Fruit fly (Drosophila melanogaster) whole organism, embryonic: ENCODE measurements around the gene CG14380.

Experiments
- Ada2b ChIP-seq: fragments of 200-800 bp; sonication (Bioruptor generic); IDR thresholded peaks from 2 replicates; pipeline ENCODE4 v1.3.6; 2022; ENCODE audit warnings: missing biosample characterization, missing genetic modification characterization
- Aef1 ChIP-seq: fragments of 200-800 bp; sonication (Bioruptor generic); IDR thresholded peaks from 3 replicates; pipeline ENCODE4 v1.3.6; 2022; ENCODE audit warnings: missing biosample characterization, missing genetic modification characterization
- Bdp1 ChIP-seq: fragments of 200-800 bp; sonication (Bioruptor generic); optimal IDR thresholded peaks from 3 replicates; lab custom pipeline; 2016; ENCODE audit warnings: missing biosample characterization, missing genetic modification characterization
- Blimp-1 ChIP-seq: fragments of 200-800 bp; sonication (Bioruptor generic); optimal IDR thresholded peaks from 3 replicates; lab custom pipeline; 2018; ENCODE audit warnings: missing biosample characterization, missing genetic modification characterization, mild to moderate bottlenecking, moderate library complexity, missing genetic modification reagents
- CG11504 ChIP-seq: fragments of 200-800 bp; sonication (Bioruptor generic); optimal IDR thresholded peaks from 3 replicates; lab custom pipeline; 2019; ENCODE audit warnings: missing biosample characterization, mild to moderate bottlenecking, missing genetic modification characterization, moderate library complexity
- CG12104 ChIP-seq: fragments of 200-800 bp; sonication (Bioruptor generic); optimal IDR thresholded peaks from 3 replicates; lab custom pipeline; 2016; ENCODE audit warnings: missing biosample characterization, missing genetic modification characterization
- CG15011 ChIP-seq: fragments of 200-800 bp; sonication (Bioruptor generic); optimal IDR thresholded peaks from 3 replicates; lab custom pipeline; 2018; ENCODE audit warnings: missing biosample characterization, mild to moderate bottlenecking, missing genetic modification characterization
- CG15601 ChIP-seq: fragments of 200-800 bp; sonication (Bioruptor generic); optimal IDR thresholded peaks from 3 replicates; lab custom pipeline; 2019; ENCODE audit warnings: missing biosample characterization, mild to moderate bottlenecking, missing genetic modification characterization, moderate library complexity
- CG18619 ChIP-seq: fragments of 200-800 bp; sonication (Bioruptor generic); optimal IDR thresholded peaks from 3 replicates; lab custom pipeline; 2017; ENCODE audit warnings: missing biosample characterization, mild to moderate bottlenecking, missing genetic modification characterization
- CG3163 ChIP-seq: fragments of 200-800 bp; sonication (Bioruptor generic); optimal IDR thresholded peaks from 3 replicates; lab custom pipeline; 2016; ENCODE audit warnings: missing biosample characterization, missing genetic modification characterization
- CG6272 ChIP-seq: fragments of 200-800 bp; sonication (Bioruptor generic); IDR thresholded peaks from 2 replicates; pipeline ENCODE4 v1.3.6; 2022; ENCODE audit warnings: missing biosample characterization, missing genetic modification characterization
- CG6791 ChIP-seq: fragments of 200-800 bp; sonication (Bioruptor generic); IDR thresholded peaks from 3 replicates; pipeline ENCODE4 v1.3.6; 2022; ENCODE audit warnings: missing biosample characterization, missing genetic modification characterization; ENCODE audit not compliant: partially characterized antibody
- CG7271 ChIP-seq: fragments of 200-800 bp; sonication (Bioruptor generic); optimal IDR thresholded peaks from 2 replicates; lab custom pipeline; 2018; ENCODE audit warnings: missing biosample characterization, mild to moderate bottlenecking, missing genetic modification characterization, moderate library complexity
- CG7372 ChIP-seq: fragments of 200-800 bp; sonication (Bioruptor generic); IDR thresholded peaks from 2 replicates; pipeline ENCODE4 v1.3.6; 2022; ENCODE audit warnings: missing biosample characterization, missing genetic modification characterization
- CG7556 ChIP-seq: fragments of 200-800 bp; sonication (Bioruptor generic); optimal IDR thresholded peaks from 2 replicates; lab custom pipeline; 2017; ENCODE audit warnings: missing biosample characterization, mild to moderate bottlenecking, missing genetic modification characterization
- CG9817 ChIP-seq: fragments of 200-800 bp; sonication (Bioruptor generic); optimal IDR thresholded peaks from 2 replicates; lab custom pipeline; 2018; ENCODE audit warnings: missing biosample characterization, mild to moderate bottlenecking, missing genetic modification characterization, moderate library complexity
- Doc3 ChIP-seq: fragments of 200-800 bp; sonication (Bioruptor generic); IDR thresholded peaks from 3 replicates; pipeline ENCODE4 v1.3.6; 2022; ENCODE audit warnings: missing biosample characterization, missing genetic modification characterization; ENCODE audit not compliant: partially characterized antibody
- Dp ChIP-seq: fragments of 200-800 bp; sonication (Bioruptor generic); optimal IDR thresholded peaks from 2 replicates; lab custom pipeline; 2018; ENCODE audit warnings: missing biosample characterization, mild to moderate bottlenecking, missing genetic modification characterization, moderate library complexity
- Drgx ChIP-seq: fragments of 200-800 bp; sonication (Bioruptor generic); IDR thresholded peaks from 2 replicates; pipeline ENCODE4 v1.3.6; 2022; ENCODE audit warnings: missing biosample characterization, missing genetic modification characterization
- Eip74EF ChIP-seq, 2 experiments: fragments of 200-800 bp in 1 of 2; fragments of >200 bp in 1 of 2; sonication (Bioruptor generic) in 1 of 2; optimal IDR thresholded peaks; 2 replicates each; lab custom pipeline; 2017 to 2019; ENCODE audit warnings: missing biosample characterization in 2 of 2, missing genetic modification characterization in 2 of 2, mild to moderate bottlenecking in 1 of 2, moderate library complexity in 1 of 2
- Ets97D ChIP-seq: fragments of 200-800 bp; sonication (Bioruptor generic); optimal IDR thresholded peaks from 3 replicates; lab custom pipeline; 2016; ENCODE audit warnings: missing biosample characterization, missing genetic modification characterization
- HLH4C ChIP-seq: fragments of 200-800 bp; sonication (Bioruptor generic); IDR thresholded peaks from 3 replicates; pipeline ENCODE4 v1.3.6; 2022; ENCODE audit warnings: missing biosample characterization, missing genetic modification characterization; ENCODE audit not compliant: partially characterized antibody
- Hey ChIP-seq: fragments of 200-800 bp; sonication (Bioruptor generic); optimal IDR thresholded peaks from 3 replicates; lab custom pipeline; 2018; ENCODE audit warnings: missing biosample characterization, mild to moderate bottlenecking, missing genetic modification characterization
- Jarid2 ChIP-seq: fragments of 200-800 bp; sonication (Bioruptor generic); optimal IDR thresholded peaks from 3 replicates; lab custom pipeline; 2017; ENCODE audit warnings: mild to moderate bottlenecking, missing biosample characterization, missing genetic modification reagents, missing genetic modification characterization
- Med ChIP-seq: fragments of 200-800 bp; sonication (Bioruptor generic); peaks from one replicate; lab custom pipeline; 2016; ENCODE audit warnings: missing biosample characterization, missing genetic modification characterization, mild to moderate bottlenecking, inconsistent platforms, moderate library complexity
- Mrtf ChIP-seq: fragments of 200-800 bp; sonication (Bioruptor generic); IDR thresholded peaks from 3 replicates; pipeline ENCODE4 v1.3.6; 2022; ENCODE audit warnings: missing biosample characterization, missing genetic modification characterization
- Opbp ChIP-seq: fragments of 200-800 bp; sonication (Bioruptor generic); IDR thresholded peaks from 3 replicates; pipeline ENCODE4 v1.3.6; 2022; ENCODE audit warnings: missing biosample characterization, missing genetic modification characterization; ENCODE audit not compliant: partially characterized antibody
- Sox102F ChIP-seq: fragments of 200-800 bp; sonication (Bioruptor generic); optimal IDR thresholded peaks from 2 replicates; lab custom pipeline; 2018; ENCODE audit warnings: missing biosample characterization, mild to moderate bottlenecking, missing genetic modification characterization, moderate library complexity
- Sry-β ChIP-seq: fragments of 200-800 bp; sonication (Bioruptor generic); optimal IDR thresholded peaks from 2 replicates; lab custom pipeline; 2018; ENCODE audit warnings: missing biosample characterization, mild to moderate bottlenecking, missing genetic modification characterization, moderate library complexity
- Trl ChIP-seq, 3 experiments: fragments of >200 bp in 2 of 3; fragments of 200-800 bp in 1 of 3; sonication (Bioruptor generic) in 1 of 3; optimal IDR thresholded peaks; 2 replicates in 1 of 3; 3 replicates in 2 of 3; lab custom pipeline; 2016 to 2017; ENCODE audit warnings: missing biosample characterization in 1 of 3, missing genetic modification characterization in 1 of 3
- Vsx1 ChIP-seq: fragments of 200-800 bp; sonication (Bioruptor generic); optimal IDR thresholded peaks from 2 replicates; lab custom pipeline; 2017; ENCODE audit warnings: missing biosample characterization, mild to moderate bottlenecking, missing genetic modification characterization, missing genetic modification reagents
- YL-1 ChIP-seq: fragments of 200-800 bp; sonication (Bioruptor generic); optimal IDR thresholded peaks from 3 replicates; lab custom pipeline; 2017; ENCODE audit warnings: missing biosample characterization, mild to moderate bottlenecking, missing genetic modification characterization
- abd-A ChIP-seq: fragments of 200-800 bp; sonication (Bioruptor generic); optimal IDR thresholded peaks from 3 replicates; lab custom pipeline; 2019; ENCODE audit warnings: missing biosample characterization, mild to moderate bottlenecking, missing genetic modification characterization, moderate library complexity
- ap ChIP-seq: fragments of 200-800 bp; sonication (Bioruptor generic); IDR thresholded peaks from 2 replicates; pipeline ENCODE4 v1.3.6; 2022; ENCODE audit warnings: missing biosample characterization, missing genetic modification characterization
- ato ChIP-seq: fragments of 200-800 bp; sonication (Bioruptor generic); IDR thresholded peaks from 2 replicates; pipeline ENCODE4 v1.3.6; 2022; ENCODE audit warnings: missing biosample characterization, missing genetic modification characterization; ENCODE audit not compliant: partially characterized antibody
- chm ChIP-seq: fragments of 200-800 bp; sonication (Bioruptor generic); IDR thresholded peaks from 2 replicates; pipeline ENCODE4 v1.3.6; 2022; ENCODE audit warnings: missing biosample characterization, missing genetic modification characterization
- ci ChIP-seq: fragments of 200-800 bp; sonication (Bioruptor generic); IDR thresholded peaks from 3 replicates; pipeline ENCODE4 v1.3.6; 2022; ENCODE audit warnings: missing biosample characterization, missing genetic modification characterization
- dm ChIP-seq: fragments of 200-800 bp; sonication (Bioruptor generic); optimal IDR thresholded peaks from 3 replicates; lab custom pipeline; 2016; ENCODE audit warnings: missing biosample characterization, missing genetic modification characterization
- eve ChIP-seq, 2 experiments: fragments of >200 bp; optimal IDR thresholded peaks; 2 replicates each; lab custom pipeline; 2017; ENCODE audit warnings: missing biosample characterization in 2 of 2, missing genetic modification characterization in 2 of 2
- exex ChIP-seq: fragments of 200-800 bp; sonication (Bioruptor generic); optimal IDR thresholded peaks from 4 replicates; lab custom pipeline; 2018; ENCODE audit warnings: missing biosample characterization, mild to moderate bottlenecking, missing genetic modification characterization, moderate library complexity
- ftz-f1 ChIP-seq: fragments of 200-800 bp; sonication (Bioruptor generic); optimal IDR thresholded peaks from 2 replicates; lab custom pipeline; 2016; ENCODE audit warnings: missing biosample characterization, missing genetic modification characterization
- ham ChIP-seq: fragments of 200-800 bp; sonication (Bioruptor generic); IDR thresholded peaks from 2 replicates; pipeline ENCODE4 v1.3.6; 2022; ENCODE audit warnings: missing biosample characterization, missing genetic modification characterization
- kni ChIP-seq: fragments of 200-800 bp; sonication (Bioruptor generic); optimal IDR thresholded peaks from 3 replicates; lab custom pipeline; 2017; ENCODE audit warnings: mild to moderate bottlenecking, missing biosample characterization, missing genetic modification reagents, missing genetic modification characterization
- pfk ChIP-seq: fragments of 200-800 bp; sonication (Bioruptor generic); optimal IDR thresholded peaks from 2 replicates; lab custom pipeline; 2018; ENCODE audit warnings: missing biosample characterization, mild to moderate bottlenecking, missing genetic modification characterization, moderate library complexity
- sob ChIP-seq: fragments of 200-800 bp; sonication (Bioruptor generic); IDR thresholded peaks from 2 replicates; pipeline ENCODE4 v1.3.6; 2022; ENCODE audit warnings: missing biosample characterization, missing genetic modification characterization
- stwl ChIP-seq: fragments of 200-800 bp; sonication (Bioruptor generic); optimal IDR thresholded peaks from 3 replicates; lab custom pipeline; 2018; ENCODE audit warnings: missing biosample characterization, mild to moderate bottlenecking, missing genetic modification characterization, moderate library complexity
- toy ChIP-seq: fragments of 200-800 bp; sonication (Bioruptor generic); IDR thresholded peaks from 2 replicates; pipeline ENCODE4 v1.3.6; 2022; ENCODE audit warnings: missing biosample characterization, missing genetic modification characterization
- ttk ChIP-seq: fragments of 200-800 bp; sonication (Bioruptor generic); IDR thresholded peaks from 2 replicates; pipeline ENCODE4 v2.1.2; 2022; ENCODE audit warnings: missing biosample characterization, missing genetic modification characterization
- vvl ChIP-seq: fragments of 200-800 bp; sonication (Bioruptor generic); IDR thresholded peaks from 2 replicates; pipeline ENCODE4 v1.3.6; 2022; ENCODE audit warnings: missing biosample characterization, missing genetic modification characterization
- wor ChIP-seq: fragments of 200-800 bp; sonication (Bioruptor generic); IDR thresholded peaks from 2 replicates; pipeline ENCODE4 v1.3.6; 2022; ENCODE audit warnings: missing biosample characterization, missing genetic modification characterization
- zfh2 ChIP-seq: fragments of 200-800 bp; sonication (Bioruptor generic); optimal IDR thresholded peaks from 2 replicates; lab custom pipeline; 2016; ENCODE audit warnings: missing biosample characterization, missing genetic modification characterization

CG14380 gene

DNA sequence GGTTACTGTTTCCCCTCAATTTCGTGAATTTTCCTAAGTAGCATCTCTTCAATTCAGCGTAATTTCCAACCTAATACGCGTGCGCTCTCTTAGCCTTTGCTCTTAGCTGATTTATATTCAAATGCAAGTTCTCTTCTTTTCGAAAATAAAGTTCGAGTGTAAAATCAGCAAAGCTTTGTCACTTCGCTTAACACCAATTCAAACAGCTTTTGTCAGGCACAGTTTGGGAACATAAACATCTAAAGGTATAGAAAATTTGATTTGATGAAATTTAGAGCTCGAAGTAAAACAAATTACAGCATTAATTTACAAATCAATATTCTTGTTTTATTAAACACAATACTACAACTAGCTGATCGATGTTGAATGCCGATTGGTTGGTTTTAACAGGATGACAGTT, 20.1 kb downstream of the CG14380 start (continued):
- no peak for TF ChIP-seq ftz-f1 (GFP tag; lab: Kevin White, UChicago)
- TF ChIP-seq CG7271 (tag; lab: Kevin White, UChicago) = no peak
- no peak for TF ChIP-seq sob (GFP tag; lab: Robert Waterston, UW)
- no peak for TF ChIP-seq Blimp-1 (GFP tag; lab: Kevin White, UChicago)
- no peak for TF ChIP-seq ttk (GFP tag; lab: Robert Waterston, UW)
- no peak for TF ChIP-seq ci (GFP tag; lab: Robert Waterston, UW)
- TF ChIP-seq vvl (GFP tag; lab: Robert Waterston, UW) = peak; percentile 33; the same call in 1 of the 2 replicates
- peak; percentile 77 for TF ChIP-seq CG11504 (tag; lab: Kevin White, UChicago)
- TF ChIP-seq eve (GFP tag; optimal IDR thresholded peaks at IDR 0.05; lab: Kevin White, UChicago) = peak in 1 of 2 experiments; percentile 38
- TF ChIP-seq Ada2b (GFP tag; lab: Robert Waterston, UW) = no peak
- no peak for TF ChIP-seq HLH4C (GFP tag; lab: Robert Waterston, UW)
- no peak for TF ChIP-seq CG15011 (GFP tag; lab: Kevin White, UChicago)
- TF ChIP-seq dm (GFP tag; lab: Kevin White, UChicago) = no peak
- TF ChIP-seq CG18619 (GFP tag; lab: Kevin White, UChicago) = no peak
- TF ChIP-seq chm = no peak
- TF ChIP-seq wor = no peak
- TF ChIP-seq Opbp = no peak
- TF ChIP-seq Sry-β (GFP tag; lab: Kevin White, UChicago) = no peak
- TF ChIP-seq Doc3 (GFP tag; lab: Robert Waterston, UW) = no peak
- TF ChIP-seq Trl (optimal IDR thresholded peaks at IDR 0.05; lab: Kevin White, UChicago) = peak; percentile 37 to 72
- no peak for TF ChIP-seq Trl (GFP tag; optimal IDR thresholded peaks at IDR 0.05; lab: Kevin White, UChicago)
- TF ChIP-seq Mrtf (GFP tag; lab: Robert Waterston, UW) = no peak
- no peak for TF ChIP-seq pfk (GFP tag; lab: Kevin White, UChicago)
- no peak for TF ChIP-seq Aef1
- TF ChIP-seq Jarid2 (GFP tag; lab: Kevin White, UChicago) = peak; percentile 8
- TF ChIP-seq toy (GFP tag; lab: Robert Waterston, UW) = no peak
- TF ChIP-seq CG7372 (GFP tag; lab: Robert Waterston, UW) = no peak
- TF ChIP-seq Med (GFP tag; lab: Kevin White, UChicago) = peak; percentile 68
- no peak for TF ChIP-seq CG6791
- peak; percentile 38 for TF ChIP-seq abd-A
- peak; percentile 83 for TF ChIP-seq Dp
- no peak for TF ChIP-seq kni (GFP tag; lab: Kevin White, UChicago)
- TF ChIP-seq Vsx1 (GFP tag; lab: Kevin White, UChicago) = no peak
- no peak for TF ChIP-seq exex (tag; lab: Kevin White, UChicago)
- no peak for TF ChIP-seq Drgx (GFP tag; lab: Robert Waterston, UW)
- no peak for TF ChIP-seq CG9817
- TF ChIP-seq YL-1 (GFP tag; lab: Kevin White, UChicago) = no peak
- no peak for TF ChIP-seq Bdp1 (GFP tag; lab: Kevin White, UChicago)
- no peak for TF ChIP-seq Ets97D (GFP tag; lab: Kevin White, UChicago)
- TF ChIP-seq CG3163 = peak; percentile 100
- TF ChIP-seq CG6272 (GFP tag; lab: Robert Waterston, UW) = no peak
- no peak for TF ChIP-seq CG15601
- TF ChIP-seq Sox102F (GFP tag; lab: Kevin White, UChicago) = no peak
- peak; percentile 25 for TF ChIP-seq stwl (tag; lab: Kevin White, UChicago)
- no peak for TF ChIP-seq ap (GFP tag; lab: Robert Waterston, UW)
- TF ChIP-seq ham (GFP tag; lab: Robert Waterston, UW) = no peak
- no peak for TF ChIP-seq ato (GFP tag; lab: Robert Waterston, UW)
- no peak for TF ChIP-seq zfh2
- no peak for TF ChIP-seq Eip74EF (GFP tag; optimal IDR thresholded peaks at IDR 0.05; lab: Kevin White, UChicago)
- TF ChIP-seq Hey (tag; lab: Kevin White, UChicago) = no peak
- TF ChIP-seq CG12104 (GFP tag; lab: Kevin White, UChicago) = no peak
- no peak for TF ChIP-seq CG7556 (GFP tag; lab: Kevin White, UChicago)
